Worm (Caenorhabditis elegans) whole organism, L1 larva: ENCODE measurements around the gene rps-13.
A peak's percentile ranks its signal among the peaks of the same experiment; 100 is the strongest.

Source experiments
- F16B12.6 ChIP-seq: fragments of 150-350 bp; optimal IDR thresholded peaks from 2 replicates; lab custom pipeline; 2014; ENCODE audit warnings: missing biosample characterization, missing genetic modification characterization
- ceh-90 ChIP-seq: sonication (generic microtip); optimal IDR thresholded peaks from 2 replicates; lab custom pipeline; 2016; ENCODE audit warnings: missing genetic modification characterization, missing compliant biosample characterization
- ces-1 ChIP-seq: fragments of 150-350 bp; optimal IDR thresholded peaks from 2 replicates; lab custom pipeline; 2014; ENCODE audit warnings: missing biosample characterization, missing genetic modification reagents, missing genetic modification characterization
- efl-3 ChIP-seq: fragments of 200-800 bp; sonication (Bioruptor generic); optimal IDR thresholded peaks from 2 replicates; lab custom pipeline; 2018; ENCODE audit warnings: mild to moderate bottlenecking, missing genetic modification characterization, missing compliant biosample characterization
- egl-27 ChIP-seq, 2 experiments: fragments of 150-350 bp in 1 of 2; sonication (generic microtip); optimal IDR thresholded peaks; 3 replicates each; lab custom pipeline; 2017 to 2018; ENCODE audit warnings: missing biosample characterization in 2 of 2, missing genetic modification characterization in 2 of 2, missing genetic modification reagents in 2 of 2
- elt-2 ChIP-seq: sonication (generic microtip); optimal IDR thresholded peaks from 2 replicates; lab custom pipeline; 2016; ENCODE audit warnings: missing genetic modification characterization, mild to moderate bottlenecking, inconsistent platforms, missing compliant biosample characterization, missing genetic modification reagents
- jun-1 ChIP-seq: fragments of 150-350 bp; optimal IDR thresholded peaks from 2 replicates; lab custom pipeline; 2014; ENCODE audit warnings: missing biosample characterization, missing genetic modification reagents, missing genetic modification characterization
- nhr-12 ChIP-seq: sonication (generic microtip); optimal IDR thresholded peaks from 2 replicates; lab custom pipeline; 2017; ENCODE audit warnings: missing biosample characterization, missing genetic modification characterization
- nhr-76 ChIP-seq: sonication (generic microtip); optimal IDR thresholded peaks from 2 replicates; lab custom pipeline; 2017; ENCODE audit warnings: missing biosample characterization, missing genetic modification characterization
- nhr-90 ChIP-seq: sonication (generic microtip); optimal IDR thresholded peaks from 2 replicates; lab custom pipeline; 2016; ENCODE audit warnings: mild to moderate bottlenecking, missing genetic modification characterization, missing compliant biosample characterization; ENCODE audit not compliant: poor library complexity
- pqm-1 ChIP-seq: sonication (generic microtip); optimal IDR thresholded peaks from 3 replicates; lab custom pipeline; 2017; ENCODE audit warnings: missing biosample characterization, missing genetic modification characterization
- snpc-4 ChIP-seq: fragments of 150-350 bp; optimal IDR thresholded peaks from 2 replicates; lab custom pipeline; 2014; ENCODE audit warnings: missing biosample characterization, missing genetic modification characterization
- xbp-1 ChIP-seq: sonication (generic microtip); optimal IDR thresholded peaks from 2 replicates; lab custom pipeline; 2016; ENCODE audit warnings: missing genetic modification characterization, missing compliant biosample characterization
- ztf-11 ChIP-seq, 2 experiments: sonication (generic microtip); optimal IDR thresholded peaks; 2 replicates each; lab custom pipeline; 2016 to 2017; ENCODE audit warnings: missing genetic modification characterization in 2 of 2, missing biosample characterization in 1 of 2, missing compliant biosample characterization in 1 of 2

DNA sequence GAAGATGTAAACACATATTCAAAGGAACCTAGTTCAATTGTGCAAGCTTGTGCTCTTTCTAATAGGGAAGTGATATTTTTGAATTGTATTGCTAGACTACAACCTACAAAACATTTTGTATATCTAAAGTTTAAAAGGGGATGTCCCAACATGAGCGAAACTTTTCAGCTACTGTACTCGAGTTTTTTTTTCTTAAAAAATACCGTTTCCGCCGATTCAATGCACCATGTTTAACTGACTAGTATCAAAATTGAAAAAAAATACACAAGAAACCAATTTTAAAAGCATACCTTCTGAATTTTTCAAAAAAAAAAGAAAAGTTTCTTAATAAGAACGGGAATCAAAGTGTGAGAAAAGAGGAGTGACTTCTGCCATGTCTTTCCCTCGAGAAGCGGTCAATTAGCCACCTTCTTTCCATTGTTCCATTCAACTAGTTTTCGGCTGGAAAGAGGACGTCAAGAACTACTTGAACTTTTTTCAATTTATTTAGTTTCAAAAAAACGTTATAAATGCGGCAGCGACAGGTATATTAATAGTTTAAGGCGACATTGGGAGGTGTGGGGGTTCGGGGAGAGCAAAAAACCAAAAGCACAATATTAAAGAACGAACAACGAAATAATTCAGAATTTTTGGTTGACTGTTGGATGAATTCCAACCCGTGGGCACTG is 40.6 kb upstream of the rps-13 start, which contains the start of gene nas-4:
- no peak for TF ChIP-seq egl-27 (tag; optimal IDR thresholded peaks at IDR 0.05; lab: Kevin White, UChicago)
- TF ChIP-seq jun-1 (tag; lab: Kevin White, UChicago) = no peak
- TF ChIP-seq nhr-12 (tag; lab: Kevin White, UChicago) = no peak
- no peak for TF ChIP-seq ztf-11 (tag; optimal IDR thresholded peaks at IDR 0.05; lab: Kevin White, UChicago)
- no peak for TF ChIP-seq ces-1 (GFP tag; lab: Kevin White, UChicago)
- TF ChIP-seq nhr-90 = peak; percentile 40
- TF ChIP-seq xbp-1 (tag; lab: Kevin White, UChicago) = no peak
- no peak for TF ChIP-seq nhr-76 (tag; lab: Kevin White, UChicago)
- no peak for TF ChIP-seq elt-2 (tag; lab: Kevin White, UChicago)
- TF ChIP-seq snpc-4 (tag; lab: Kevin White, UChicago) = no peak
- TF ChIP-seq efl-3 = no peak
- TF ChIP-seq ceh-90 (tag; lab: Kevin White, UChicago) = no peak
- TF ChIP-seq pqm-1 (tag; lab: Kevin White, UChicago) = no peak
- TF ChIP-seq F16B12.6 (tag; lab: Kevin White, UChicago) = no peak
